Worm (Caenorhabditis elegans): Measurements from ENCODE around the gene F10C1.23.

F10C1.23 gene

DNA sequence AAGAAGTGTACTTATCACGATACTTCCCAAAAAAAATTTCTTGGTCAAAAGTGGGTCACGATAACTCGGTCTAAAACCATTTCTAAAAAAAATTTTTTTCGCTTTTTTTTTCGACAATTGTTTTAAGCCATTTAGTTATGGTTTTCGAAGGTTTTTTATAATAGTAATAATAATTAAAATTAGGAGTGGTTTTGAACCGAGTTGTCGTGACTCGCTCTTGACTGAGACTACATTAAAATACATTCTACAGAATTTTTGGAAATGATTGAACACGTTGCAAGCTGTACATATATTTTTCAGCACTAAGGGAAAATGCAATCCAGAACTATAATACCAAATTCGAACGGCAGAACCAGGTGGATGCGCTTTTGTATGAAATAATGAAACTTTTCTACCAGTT, 3.7 kb upstream of the F10C1.23 start, which contains the start of gene F10C1.8:
TSS of gene F10C1.8 (plus strand) at position 301 of the 400 bp plus-strand sequence.
- peak; percentile 31 for TF ChIP-seq elt-2 (tag; optimal IDR thresholded peaks at IDR 0.05)
- no peak for TF ChIP-seq nhr-11 (tag; optimal IDR thresholded peaks at IDR 0.05)
- no peak for TF ChIP-seq pha-4 (tag; optimal IDR thresholded peaks at IDR 0.05)

DNA sequence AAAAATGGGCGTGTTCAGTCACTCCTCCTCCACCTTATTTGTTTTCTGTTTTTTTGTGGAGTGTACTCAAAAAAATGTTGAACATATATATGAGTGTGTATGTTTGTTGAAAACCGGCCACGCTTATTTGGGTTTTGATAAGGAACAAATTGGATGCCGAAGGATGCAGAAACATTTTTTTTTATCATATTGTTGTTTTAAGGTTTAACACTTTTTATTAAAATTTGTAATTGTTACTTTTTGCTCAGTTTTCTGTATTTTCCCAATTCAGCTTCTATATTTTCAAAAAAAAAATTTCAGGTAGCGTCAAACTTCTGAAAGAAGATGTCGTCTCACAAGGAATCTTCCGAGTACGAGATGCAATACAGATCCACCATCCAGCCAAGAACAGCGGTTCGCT, 7.5 kb downstream of the F10C1.23 start, which contains the start of gene ifb-1:
TSS of gene ifb-1 (plus strand) at position 301 of the 400 bp plus-strand sequence.
- no peak for TF ChIP-seq eor-1 (tag; optimal IDR thresholded peaks at IDR 0.05)
- no peak for TF ChIP-seq daf-12 (tag; optimal IDR thresholded peaks at IDR 0.05)
- TF ChIP-seq elt-2 (tag; optimal IDR thresholded peaks at IDR 0.05): no peak
- TF ChIP-seq egl-27 (tag; optimal IDR thresholded peaks at IDR 0.05): no peak
- no peak for TF ChIP-seq ZK546.5 (tag; optimal IDR thresholded peaks at IDR 0.05)
- TF ChIP-seq snpc-4 (tag; optimal IDR thresholded peaks at IDR 0.05): no peak
- TF ChIP-seq nhr-11 (tag; optimal IDR thresholded peaks at IDR 0.05): no peak
- no peak for TF ChIP-seq nhr-12 (tag; optimal IDR thresholded peaks at IDR 0.05)
- TF ChIP-seq pha-4 (tag; optimal IDR thresholded peaks at IDR 0.05): no peak
- no peak for TF ChIP-seq hmg-11 (tag; optimal IDR thresholded peaks at IDR 0.05)
- TF ChIP-seq egl-5 (tag; optimal IDR thresholded peaks at IDR 0.05): no peak

DNA sequence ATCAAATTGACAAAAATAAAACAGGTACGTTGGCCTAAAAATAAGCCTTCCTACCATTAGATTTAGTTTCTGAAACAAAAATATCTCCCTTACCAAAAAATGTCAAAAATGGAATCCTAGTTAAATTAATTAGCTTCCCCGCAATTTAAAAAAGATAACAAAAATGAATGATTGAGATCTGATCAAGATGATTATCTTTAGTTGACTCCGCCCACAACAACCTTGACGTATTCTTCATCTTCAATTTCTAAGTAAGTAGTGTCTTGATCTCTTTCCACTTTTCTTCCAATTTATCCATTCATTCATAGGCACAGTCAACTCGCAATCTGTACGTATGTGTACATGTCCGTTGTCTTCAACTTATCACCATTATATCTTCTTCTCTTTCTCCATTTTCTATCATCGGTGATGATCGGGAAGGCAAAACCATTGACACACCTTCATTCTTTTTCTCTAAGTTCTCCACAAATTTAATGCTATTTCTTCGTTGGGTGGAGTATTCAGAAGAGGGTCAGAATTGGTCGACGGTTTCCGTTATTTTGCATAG, 10.5 kb downstream of the F10C1.23 start:
- TF ChIP-seq elt-1 (tag; optimal IDR thresholded peaks at IDR 0.05) (peak; percentile 91), nhr-23 (tag; optimal IDR thresholded peaks at IDR 0.05) (peak; percentile 29), elt-3 (tag; optimal IDR thresholded peaks at IDR 0.05) (peak in 1 of 3 experiments; percentile 15), nhr-77 (tag; optimal IDR thresholded peaks at IDR 0.05) (no peak)

DNA sequence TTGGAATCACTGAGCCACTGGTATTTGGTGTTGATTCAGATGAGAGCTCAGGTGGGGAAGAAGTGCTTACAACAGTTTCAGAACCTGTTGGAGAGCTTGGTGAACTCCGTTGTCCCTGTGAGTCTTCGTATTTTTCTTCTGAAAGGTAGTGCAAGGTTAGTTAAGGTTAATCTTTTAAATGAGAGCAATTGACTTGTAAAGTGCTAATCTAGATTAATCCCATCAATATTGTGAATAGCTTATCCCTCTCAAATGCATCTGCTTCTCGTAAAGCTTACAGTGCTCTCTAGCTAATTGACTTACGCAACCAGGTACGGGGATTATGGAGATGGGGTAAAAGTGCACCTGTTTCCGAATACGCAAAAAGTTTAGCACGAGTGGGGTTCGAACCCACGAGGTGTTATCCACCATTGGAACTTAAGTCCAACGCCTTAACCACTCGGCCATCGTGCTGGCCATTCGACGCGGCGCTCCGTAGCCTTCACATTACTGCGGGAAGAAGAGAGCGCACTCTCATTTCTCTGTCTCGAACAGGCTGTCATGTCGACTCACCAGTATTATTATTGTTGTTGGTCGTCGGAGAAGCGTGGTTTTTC, 14.8 kb downstream of the F10C1.23 start:
- TF ChIP-seq lin-39 (tag; optimal IDR thresholded peaks at IDR 0.05) (peak; percentile 31), snpc-4 (tag; optimal IDR thresholded peaks at IDR 0.05) (peak; percentile 19), nfya-1 (tag; optimal IDR thresholded peaks at IDR 0.05; ENCODE audit: insufficient read depth) (peak; percentile 16), hmg-11 (tag; optimal IDR thresholded peaks at IDR 0.05) (peak; percentile 85), nhr-11 (tag; optimal IDR thresholded peaks at IDR 0.05) (no peak), ztf-4 (tag; optimal IDR thresholded peaks at IDR 0.05) (no peak), elt-3 (tag; optimal IDR thresholded peaks at IDR 0.05) (peak in 1 of 3 experiments; percentile 1), unc-39 (tag; optimal IDR thresholded peaks at IDR 0.05) (no peak), tbx-2 (tag; optimal IDR thresholded peaks at IDR 0.05) (no peak), mdl-1 (tag; optimal IDR thresholded peaks at IDR 0.05) (no peak), sea-2 (GFP tag; optimal IDR thresholded peaks at IDR 0.05) (no peak), elt-2 (tag; optimal IDR thresholded peaks at IDR 0.05) (peak; percentile 46), nhr-43 (tag; optimal IDR thresholded peaks at IDR 0.05; ENCODE audit: poor library complexity, severe bottlenecking) (peak; percentile 23), egl-5 (tag; optimal IDR thresholded peaks at IDR 0.05) (no peak), ceh-16 (tag; optimal IDR thresholded peaks at IDR 0.05) (no peak), pha-4 (tag; optimal IDR thresholded peaks at IDR 0.05) (peak; percentile 32), nhr-237 (tag; optimal IDR thresholded peaks at IDR 0.05) (no peak), daf-12 (tag; optimal IDR thresholded peaks at IDR 0.05) (no peak), mml-1 (tag; optimal IDR thresholded peaks at IDR 0.05) (no peak)

DNA sequence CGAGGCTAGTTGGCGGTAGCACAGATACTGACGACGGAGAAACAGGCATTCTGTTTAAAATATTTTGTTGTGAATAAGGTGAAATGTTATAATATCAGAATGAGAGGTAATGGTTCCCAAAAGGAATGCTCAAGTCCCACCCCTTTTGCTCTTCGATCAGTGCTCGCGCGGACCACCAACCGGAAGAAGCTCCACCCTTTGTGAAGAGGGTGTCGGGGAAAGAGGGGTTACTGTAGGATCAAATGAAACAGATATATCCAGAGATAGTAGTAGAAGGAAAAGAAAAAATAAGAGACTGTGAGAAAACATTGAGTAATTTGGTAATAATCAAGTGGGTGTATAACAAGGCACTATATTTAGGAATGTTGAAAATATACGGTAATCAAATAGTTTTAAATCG, 16.3 kb downstream of the F10C1.23 start, which contains the start of the genes dmd-5 and F10C1.1:
TSS of gene dmd-5 (minus strand) at position 101 of the 400 bp plus-strand sequence.
TSS of gene F10C1.1 (plus strand) at position 110 of the 400 bp plus-strand sequence.
- TF ChIP-seq daf-12 (tag; optimal IDR thresholded peaks at IDR 0.05) (no peak), nhr-67 (tag; optimal IDR thresholded peaks at IDR 0.05) (no peak), ama-1 (optimal IDR thresholded peaks at IDR 0.05) (no peak), snpc-4 (tag; optimal IDR thresholded peaks at IDR 0.05) (no peak), unc-62 (GFP tag; optimal IDR thresholded peaks at IDR 0.05) (no peak), nhr-76 (tag; optimal IDR thresholded peaks at IDR 0.05) (no peak), nhr-237 (tag; optimal IDR thresholded peaks at IDR 0.05) (no peak), egl-5 (tag; optimal IDR thresholded peaks at IDR 0.05) (no peak)

DNA sequence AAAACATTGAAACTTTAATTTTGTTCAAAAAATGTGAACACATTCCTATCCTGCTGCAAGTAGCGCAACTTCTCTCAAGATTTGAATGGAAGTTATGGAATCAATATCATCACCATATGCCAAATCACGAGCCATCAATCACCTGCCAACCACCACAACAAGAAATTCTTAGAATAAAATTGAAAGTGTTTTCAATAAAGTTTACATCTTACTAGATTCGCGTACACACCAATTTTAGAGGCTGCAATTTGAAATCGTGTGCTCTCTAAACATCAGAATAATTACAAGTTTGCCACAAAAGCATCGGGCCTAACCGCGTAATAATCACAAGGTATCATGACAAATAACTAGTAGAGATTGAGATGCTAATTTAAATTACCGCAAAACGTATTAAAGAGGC, 17.0 kb downstream of the F10C1.23 start:
- no peak for TF ChIP-seq ceh-28 (tag; optimal IDR thresholded peaks at IDR 0.05)
- TF ChIP-seq aly-2 (tag; optimal IDR thresholded peaks at IDR 0.05): no peak
- no peak for TF ChIP-seq fkh-10 (GFP tag; optimal IDR thresholded peaks at IDR 0.05)
- TF ChIP-seq fos-1 (tag; optimal IDR thresholded peaks at IDR 0.05): no peak
- TF ChIP-seq sea-2 (GFP tag; optimal IDR thresholded peaks at IDR 0.05): no peak
- no peak for TF ChIP-seq pqm-1 (tag; optimal IDR thresholded peaks at IDR 0.05)
- no peak for TF ChIP-seq mdl-1 (tag; optimal IDR thresholded peaks at IDR 0.05)
- no peak for TF ChIP-seq elt-2 (tag; optimal IDR thresholded peaks at IDR 0.05)

All from whole organism, L3 larva.